Fruit fly (Drosophila melanogaster) whole organism, embryonic: ENCODE results near the gene HP5.

Experiments used
- Aef1 ChIP-seq: fragments of 200-800 bp; sonication (Bioruptor generic); IDR thresholded peaks from 3 replicates; pipeline ENCODE4 v1.3.6; 2022; ENCODE audit warnings: missing biosample characterization, missing genetic modification characterization
- Atf-2 ChIP-seq: fragments of 200-800 bp; sonication (Bioruptor generic); optimal IDR thresholded peaks from 2 replicates; lab custom pipeline; 2016; ENCODE audit warnings: missing biosample characterization, missing genetic modification characterization
- B-H1 ChIP-seq: fragments of 200-800 bp; sonication (Bioruptor generic); IDR thresholded peaks from 3 replicates; pipeline ENCODE4 v1.3.6; 2022; ENCODE audit warnings: missing biosample characterization, missing genetic modification characterization
- CG10654 ChIP-seq: fragments of 200-800 bp; sonication (Bioruptor generic); optimal IDR thresholded peaks from 2 replicates; lab custom pipeline; 2016; ENCODE audit warnings: missing biosample characterization, missing genetic modification characterization
- CG11456 ChIP-seq: fragments of 200-800 bp; sonication (Bioruptor generic); IDR thresholded peaks from 3 replicates; pipeline ENCODE4 v1.3.6; 2022; ENCODE audit warnings: missing biosample characterization, missing genetic modification characterization
- CG12299 ChIP-seq: fragments of 200-800 bp; sonication (Bioruptor generic); optimal IDR thresholded peaks from 2 replicates; lab custom pipeline; 2018; ENCODE audit warnings: missing biosample characterization, mild to moderate bottlenecking, missing genetic modification characterization
- CG1233 ChIP-seq: fragments of 200-800 bp; sonication (Bioruptor generic); optimal IDR thresholded peaks from 4 replicates; lab custom pipeline; 2018; ENCODE audit warnings: missing biosample characterization, mild to moderate bottlenecking, missing genetic modification characterization
- CG1792 ChIP-seq: fragments of 200-800 bp; sonication (Bioruptor generic); optimal IDR thresholded peaks from 2 replicates; lab custom pipeline; 2016; ENCODE audit warnings: missing biosample characterization, missing genetic modification characterization
- CG2129 ChIP-seq: fragments of 200-800 bp; sonication (Bioruptor generic); IDR thresholded peaks from 2 replicates; pipeline ENCODE4 v1.3.6; 2022; ENCODE audit warnings: missing biosample characterization, missing genetic modification characterization; ENCODE audit not compliant: partially characterized antibody
- CG2202 ChIP-seq: fragments of 200-800 bp; sonication (Bioruptor generic); optimal IDR thresholded peaks from 2 replicates; lab custom pipeline; 2018; ENCODE audit warnings: missing biosample characterization, mild to moderate bottlenecking, missing genetic modification characterization
- CG30431 ChIP-seq: fragments of 200-800 bp; sonication (Bioruptor generic); optimal IDR thresholded peaks from 2 replicates; lab custom pipeline; 2017; ENCODE audit warnings: missing biosample characterization, missing genetic modification characterization
- CG32532 ChIP-seq: fragments of 200-800 bp; sonication (Bioruptor generic); IDR thresholded peaks from 2 replicates; pipeline ENCODE4 v1.3.6; 2022; ENCODE audit warnings: missing biosample characterization, missing genetic modification characterization
- CG3281 ChIP-seq: fragments of 200-800 bp; sonication (Bioruptor generic); optimal IDR thresholded peaks from 3 replicates; lab custom pipeline; 2017; ENCODE audit warnings: missing biosample characterization, mild to moderate bottlenecking, missing genetic modification characterization
- CG34224 ChIP-seq: fragments of 200-800 bp; sonication (Bioruptor generic); IDR thresholded peaks from 3 replicates; pipeline ENCODE4 v1.3.6; 2022; ENCODE audit warnings: missing biosample characterization, missing genetic modification characterization; ENCODE audit not compliant: partially characterized antibody
- CG3838 ChIP-seq: fragments of 200-800 bp; sonication (Bioruptor generic); optimal IDR thresholded peaks from 3 replicates; lab custom pipeline; 2016; ENCODE audit warnings: missing biosample characterization, missing genetic modification characterization
- CG4360 ChIP-seq: fragments of 200-800 bp; sonication (Bioruptor generic); IDR thresholded peaks from 2 replicates; pipeline ENCODE4 v1.3.6; 2022; ENCODE audit warnings: missing biosample characterization, missing genetic modification characterization
- CG6254 ChIP-seq: fragments of 200-800 bp; sonication (Bioruptor generic); optimal IDR thresholded peaks from 3 replicates; lab custom pipeline; 2017; ENCODE audit warnings: mild to moderate bottlenecking, missing biosample characterization, missing genetic modification reagents, missing genetic modification characterization
- CG7271 ChIP-seq: fragments of 200-800 bp; sonication (Bioruptor generic); optimal IDR thresholded peaks from 2 replicates; lab custom pipeline; 2018; ENCODE audit warnings: missing biosample characterization, mild to moderate bottlenecking, missing genetic modification characterization, moderate library complexity
- CG9817 ChIP-seq: fragments of 200-800 bp; sonication (Bioruptor generic); optimal IDR thresholded peaks from 2 replicates; lab custom pipeline; 2018; ENCODE audit warnings: missing biosample characterization, mild to moderate bottlenecking, missing genetic modification characterization, moderate library complexity
- CG9876 ChIP-seq: fragments of 200-800 bp; sonication (Bioruptor generic); optimal IDR thresholded peaks from 2 replicates; lab custom pipeline; 2016; ENCODE audit warnings: missing biosample characterization, missing genetic modification characterization
- Dek ChIP-seq: fragments of 200-800 bp; sonication (Bioruptor generic); optimal IDR thresholded peaks from 3 replicates; lab custom pipeline; 2019; ENCODE audit warnings: missing biosample characterization, mild to moderate bottlenecking, missing genetic modification characterization, moderate library complexity
- Dip2 ChIP-seq: fragments of 200-800 bp; sonication (Bioruptor generic); IDR thresholded peaks from 2 replicates; pipeline ENCODE4 v1.3.6; 2022; ENCODE audit warnings: missing biosample characterization, missing genetic modification characterization
- Doc2 ChIP-seq: fragments of 200-800 bp; sonication (Bioruptor generic); IDR thresholded peaks from 2 replicates; pipeline ENCODE4 v1.3.6; 2022; ENCODE audit warnings: missing biosample characterization, missing genetic modification characterization
- ERR ChIP-seq: fragments of 200-800 bp; sonication (Bioruptor generic); optimal IDR thresholded peaks from 2 replicates; lab custom pipeline; 2016; ENCODE audit warnings: missing biosample characterization, missing genetic modification characterization
- Gsc ChIP-seq: fragments of 200-800 bp; sonication (Bioruptor generic); IDR thresholded peaks from 2 replicates; pipeline ENCODE4 v1.3.6; 2022; ENCODE audit warnings: missing biosample characterization, missing genetic modification characterization
- Gug ChIP-seq: fragments of 200-800 bp; sonication (Bioruptor generic); IDR thresholded peaks from 4 replicates; pipeline ENCODE4 v1.3.6; 2022; ENCODE audit warnings: missing biosample characterization, missing genetic modification characterization
- Kr ChIP-seq: fragments of 200-800 bp; sonication (Bioruptor generic); optimal IDR thresholded peaks from 2 replicates; lab custom pipeline; 2017; ENCODE audit warnings: missing biosample characterization, mild to moderate bottlenecking, missing genetic modification characterization
- Mes4 ChIP-seq: fragments of 200-800 bp; sonication (Bioruptor generic); optimal IDR thresholded peaks from 2 replicates; lab custom pipeline; 2016; ENCODE audit warnings: missing biosample characterization, missing genetic modification characterization
- NC2β ChIP-seq: fragments of 200-800 bp; sonication (Bioruptor generic); optimal IDR thresholded peaks from 2 replicates; lab custom pipeline; 2016; ENCODE audit warnings: missing biosample characterization, missing genetic modification characterization
- Poxn ChIP-seq: fragments of 200-800 bp; sonication (Bioruptor generic); IDR thresholded peaks from 2 replicates; pipeline ENCODE4 v1.3.6; 2022; ENCODE audit warnings: missing biosample characterization, missing genetic modification characterization
- Rfx ChIP-seq: fragments of 200-800 bp; sonication (Bioruptor generic); IDR thresholded peaks from 2 replicates; pipeline ENCODE4 v1.3.6; 2022; ENCODE audit warnings: missing biosample characterization, missing genetic modification characterization
- Side ChIP-seq: fragments of 200-800 bp; sonication (Bioruptor generic); optimal IDR thresholded peaks from 2 replicates; lab custom pipeline; 2016; ENCODE audit warnings: missing biosample characterization, missing genetic modification characterization
- Tbp ChIP-seq: fragments of >200 bp; optimal IDR thresholded peaks from 2 replicates; lab custom pipeline; 2018; ENCODE audit warnings: missing biosample characterization, missing genetic modification characterization
- ap ChIP-seq: fragments of 200-800 bp; sonication (Bioruptor generic); IDR thresholded peaks from 2 replicates; pipeline ENCODE4 v1.3.6; 2022; ENCODE audit warnings: missing biosample characterization, missing genetic modification characterization
- cg ChIP-seq: fragments of 200-800 bp; sonication (Bioruptor generic); optimal IDR thresholded peaks from 3 replicates; lab custom pipeline; 2019; ENCODE audit warnings: missing biosample characterization, mild to moderate bottlenecking, missing genetic modification characterization, moderate library complexity
- fd96Cb ChIP-seq: fragments of 200-800 bp; sonication (Bioruptor generic); optimal IDR thresholded peaks from 2 replicates; lab custom pipeline; 2018; ENCODE audit warnings: missing biosample characterization, mild to moderate bottlenecking, missing genetic modification characterization, moderate library complexity
- gcm ChIP-seq: fragments of 200-800 bp; sonication (Bioruptor generic); optimal IDR thresholded peaks from 2 replicates; lab custom pipeline; 2019; ENCODE audit warnings: missing biosample characterization, mild to moderate bottlenecking, missing genetic modification characterization, moderate library complexity
- hbn ChIP-seq: fragments of 200-800 bp; sonication (Bioruptor generic); IDR thresholded peaks from 2 replicates; pipeline ENCODE4 v1.3.6; 2022; ENCODE audit warnings: missing biosample characterization, missing genetic modification characterization; ENCODE audit not compliant: partially characterized antibody
- insv ChIP-seq, 2 experiments: fragments of 200-800 bp; sonication (Bioruptor generic); optimal IDR thresholded peaks; 3 replicates each; lab custom pipeline; 2016 to 2018; ENCODE audit warnings: missing biosample characterization in 2 of 2, missing genetic modification characterization in 2 of 2
- lab ChIP-seq: fragments of 200-800 bp; sonication (Bioruptor generic); optimal IDR thresholded peaks from 3 replicates; lab custom pipeline; 2017; ENCODE audit warnings: missing biosample characterization, missing genetic modification characterization, mild to moderate bottlenecking, moderate library complexity, missing genetic modification reagents
- lbe ChIP-seq: fragments of 200-800 bp; sonication (Bioruptor generic); optimal IDR thresholded peaks from 2 replicates; lab custom pipeline; 2016; ENCODE audit warnings: missing biosample characterization, mild to moderate bottlenecking, missing genetic modification characterization
- nerfin-1 ChIP-seq: fragments of 200-800 bp; sonication (Bioruptor generic); optimal IDR thresholded peaks from 3 replicates; lab custom pipeline; 2019; ENCODE audit warnings: missing biosample characterization, mild to moderate bottlenecking, missing genetic modification characterization, moderate library complexity
- onecut ChIP-seq: fragments of 200-800 bp; sonication (Bioruptor generic); IDR thresholded peaks from 2 replicates; pipeline ENCODE4 v1.3.6; 2022; ENCODE audit warnings: missing biosample characterization, missing genetic modification characterization
- org-1 ChIP-seq: fragments of 200-800 bp; sonication (Bioruptor generic); optimal IDR thresholded peaks from 2 replicates; lab custom pipeline; 2017; ENCODE audit warnings: missing biosample characterization, missing genetic modification characterization
- peb ChIP-seq: fragments of 200-800 bp; sonication (Bioruptor generic); IDR thresholded peaks from 2 replicates; pipeline ENCODE4 v1.3.6; 2022; ENCODE audit warnings: missing biosample characterization, missing genetic modification characterization
- pnt ChIP-seq: fragments of 200-800 bp; sonication (Bioruptor generic); optimal IDR thresholded peaks from 3 replicates; lab custom pipeline; 2016; ENCODE audit warnings: missing biosample characterization, missing genetic modification characterization
- repo ChIP-seq: fragments of 200-800 bp; sonication (Bioruptor generic); optimal IDR thresholded peaks from 2 replicates; lab custom pipeline; 2016; ENCODE audit warnings: missing biosample characterization, missing genetic modification characterization
- sd ChIP-seq: fragments of 200-800 bp; sonication (Bioruptor generic); optimal IDR thresholded peaks from 3 replicates; lab custom pipeline; 2018; ENCODE audit warnings: missing biosample characterization, mild to moderate bottlenecking, missing genetic modification characterization, moderate library complexity
- so ChIP-seq: fragments of 200-800 bp; sonication (Bioruptor generic); IDR thresholded peaks from 3 replicates; pipeline ENCODE4 v1.3.6; 2022; ENCODE audit warnings: missing biosample characterization, missing genetic modification characterization
- ttk ChIP-seq: fragments of 200-800 bp; sonication (Bioruptor generic); IDR thresholded peaks from 2 replicates; pipeline ENCODE4 v2.1.2; 2022; ENCODE audit warnings: missing biosample characterization, missing genetic modification characterization
- vvl ChIP-seq: fragments of 200-800 bp; sonication (Bioruptor generic); IDR thresholded peaks from 2 replicates; pipeline ENCODE4 v1.3.6; 2022; ENCODE audit warnings: missing biosample characterization, missing genetic modification characterization
- zfh1 ChIP-seq: fragments of 200-800 bp; sonication (Bioruptor generic); IDR thresholded peaks from 3 replicates; pipeline ENCODE4 v1.3.6; 2022; ENCODE audit warnings: missing biosample characterization, missing genetic modification characterization

Gene HP5

dm6 chrX:11427282-11427689 is 27.3 kb upstream of the HP5 start (continued):
- TF ChIP-seq so (GFP tag; lab: Robert Waterston, UW): 0 out of 3 replicates have a peak, but pooled peaks have one; percentile 49
- no peak for TF ChIP-seq pnt (GFP tag; lab: Kevin White, UChicago)
- TF ChIP-seq CG6254 (GFP tag; lab: Kevin White, UChicago): peak; percentile 37
- TF ChIP-seq Aef1 (GFP tag; lab: Robert Waterston, UW): 0 out of 3 replicates have a peak, but pooled peaks have one; percentile 13
- no peak for TF ChIP-seq CG10654
- TF ChIP-seq CG9817 (tag; lab: Kevin White, UChicago): peak; percentile 9
- no peak for TF ChIP-seq CG30431 (GFP tag; lab: Kevin White, UChicago)
- TF ChIP-seq CG34224: no peak
- peak; percentile 14 for TF ChIP-seq CG1233
- TF ChIP-seq CG32532 (GFP tag; lab: Robert Waterston, UW): no peak
- TF ChIP-seq CG1792 (GFP tag; lab: Kevin White, UChicago): no peak
- TF ChIP-seq Tbp (GFP tag; lab: Kevin White, UChicago): no peak
- TF ChIP-seq Kr (GFP tag; lab: Kevin White, UChicago): no peak
- no peak for TF ChIP-seq Atf-2 (GFP tag; lab: Kevin White, UChicago)
- no peak for TF ChIP-seq Gsc (GFP tag; lab: Robert Waterston, UW)
- no peak for TF ChIP-seq repo (GFP tag; lab: Kevin White, UChicago)
- TF ChIP-seq fd96Cb (tag; lab: Kevin White, UChicago): peak; percentile 20
- TF ChIP-seq Side (GFP tag; lab: Kevin White, UChicago): peak; percentile 50
- TF ChIP-seq ap (GFP tag; lab: Robert Waterston, UW): no peak
- no peak for TF ChIP-seq CG7271
- no peak for TF ChIP-seq B-H1 (GFP tag; lab: Robert Waterston, UW)
- peak; percentile 82 for TF ChIP-seq lab (GFP tag; lab: Kevin White, UChicago)
- TF ChIP-seq ERR (GFP tag; lab: Kevin White, UChicago): peak; percentile 80
- TF ChIP-seq ttk (GFP tag; lab: Robert Waterston, UW): no peak
- TF ChIP-seq CG3838 (GFP tag; lab: Kevin White, UChicago): no peak
- TF ChIP-seq lbe (GFP tag; lab: Kevin White, UChicago): no peak
- no peak for TF ChIP-seq Poxn (GFP tag; lab: Robert Waterston, UW)
- no peak for TF ChIP-seq CG11456
- peak; percentile 39 for TF ChIP-seq org-1 (GFP tag; lab: Kevin White, UChicago)
- TF ChIP-seq CG9876 (GFP tag; lab: Kevin White, UChicago): no peak
- no peak for TF ChIP-seq zfh1
- no peak for TF ChIP-seq peb (GFP tag; lab: Robert Waterston, UW)
- TF ChIP-seq CG4360 (GFP tag; lab: Robert Waterston, UW): no peak
- TF ChIP-seq Mes4 (GFP tag; lab: Kevin White, UChicago): no peak
- TF ChIP-seq Rfx (GFP tag; lab: Robert Waterston, UW): peak; percentile 33; the same call in 1 of the 2 replicates
- no peak for TF ChIP-seq hbn (GFP tag; lab: Robert Waterston, UW)
- TF ChIP-seq vvl (GFP tag; lab: Robert Waterston, UW): peak; percentile 78
- no peak for TF ChIP-seq Dip2
- no peak for TF ChIP-seq CG2129
- peak; percentile 89 for TF ChIP-seq cg (GFP tag; lab: Kevin White, UChicago)
- peak in 1 of 2 experiments; percentile 15 for TF ChIP-seq insv (GFP tag; optimal IDR thresholded peaks at IDR 0.05; lab: Kevin White, UChicago)
- TF ChIP-seq CG2202: peak; percentile 39
- no peak for TF ChIP-seq nerfin-1 (tag; lab: Kevin White, UChicago)
- no peak for TF ChIP-seq Gug (GFP tag; lab: Robert Waterston, UW)
- no peak for TF ChIP-seq NC2β (GFP tag; lab: Kevin White, UChicago)
- TF ChIP-seq onecut (GFP tag; lab: Robert Waterston, UW): peak; percentile 25; the same call in 1 of the 2 replicates
- TF ChIP-seq CG3281 (GFP tag; lab: Kevin White, UChicago): peak; percentile 58
- TF ChIP-seq Doc2 (GFP tag; lab: Robert Waterston, UW): no peak
- TF ChIP-seq sd: peak; percentile 75
- TF ChIP-seq Dek (tag; lab: Kevin White, UChicago): peak; percentile 4
- TF ChIP-seq CG12299 (tag; lab: Kevin White, UChicago): no peak
- TF ChIP-seq gcm: peak; percentile 14
